Worm (Caenorhabditis elegans) whole organism, L4 larva: ENCODE data around the gene sto-6.
A peak's percentile ranks its signal among the peaks of the same experiment; 100 is the strongest.

Experiments used
- R02D3.7 ChIP-seq: fragments of 150-350 bp; sonication (generic microtip); optimal IDR thresholded peaks from 3 replicates; lab custom pipeline; 2014; ENCODE audit warnings: missing biosample characterization, missing genetic modification characterization
- T20F7.1 ChIP-seq: fragments of 200-800 bp; sonication (Bioruptor generic); optimal IDR thresholded peaks from 2 replicates; lab custom pipeline; 2018; ENCODE audit warnings: mild to moderate bottlenecking, missing genetic modification characterization, missing compliant biosample characterization
- Y48G9A.11 ChIP-seq: fragments of 200-800 bp; sonication (Bioruptor generic); IDR thresholded peaks from 2 replicates; pipeline ENCODE4 v1.3.6; 2022; ENCODE audit warnings: missing genetic modification reagents, missing genetic modification characterization, missing compliant biosample characterization
- ZK337.2 ChIP-seq: fragments of 200-800 bp; sonication (Bioruptor generic); IDR thresholded peaks from 2 replicates; pipeline ENCODE4 v1.3.6; 2022; ENCODE audit warnings: missing genetic modification reagents, missing genetic modification characterization, missing compliant biosample characterization
- ceh-20 ChIP-seq: fragments of 200-800 bp; sonication (Bioruptor generic); IDR thresholded peaks from 2 replicates; pipeline ENCODE4 v1.3.6; 2022; ENCODE audit warnings: missing genetic modification reagents, missing genetic modification characterization, missing compliant biosample characterization
- ceh-28 ChIP-seq: fragments of 150-350 bp; optimal IDR thresholded peaks from 2 replicates; lab custom pipeline; 2014; ENCODE audit warnings: missing biosample characterization, missing genetic modification reagents, missing genetic modification characterization
- ceh-62 ChIP-seq: sonication (generic microtip); optimal IDR thresholded peaks from 2 replicates; lab custom pipeline; 2017; ENCODE audit warnings: missing biosample characterization, missing genetic modification characterization
- ceh-82 ChIP-seq: sonication (generic microtip); optimal IDR thresholded peaks from 2 replicates; lab custom pipeline; 2017; ENCODE audit warnings: missing biosample characterization, missing genetic modification characterization
- daf-12 ChIP-seq: fragments of 150-350 bp; optimal IDR thresholded peaks from 2 replicates; lab custom pipeline; 2014; ENCODE audit warnings: missing biosample characterization, missing genetic modification reagents, missing genetic modification characterization
- daf-16 ChIP-seq, 3 experiments: sonication (generic microtip); optimal IDR thresholded peaks; 2 replicates each; lab custom pipeline; 2016 to 2017; ENCODE audit warnings: missing genetic modification characterization in 3 of 3, missing genetic modification reagents in 3 of 3, mild to moderate bottlenecking in 2 of 3, missing compliant biosample characterization in 2 of 3, missing biosample characterization in 1 of 3, moderate library complexity in 1 of 3
- daf-8 ChIP-seq: fragments of 200-800 bp; sonication (Bioruptor generic); IDR thresholded peaks from 2 replicates; pipeline ENCODE4 v1.3.6; 2022; ENCODE audit warnings: missing genetic modification characterization, missing compliant biosample characterization
- dmd-6 ChIP-seq: fragments of 200-800 bp; sonication (Bioruptor generic); IDR thresholded peaks from 2 replicates; pipeline ENCODE4 v1.3.6; 2022; ENCODE audit warnings: missing genetic modification reagents, missing genetic modification characterization, missing compliant biosample characterization
- dmd-8 ChIP-seq: fragments of 200-800 bp; sonication (Bioruptor generic); IDR thresholded peaks from 2 replicates; pipeline ENCODE4 v1.3.6; 2022; ENCODE audit warnings: missing genetic modification characterization, missing compliant biosample characterization
- dpl-1 ChIP-seq: fragments of 150-350 bp; optimal IDR thresholded peaks from 2 replicates; lab custom pipeline; 2014; ENCODE audit warnings: missing biosample characterization, missing genetic modification reagents, missing genetic modification characterization
- dve-1 ChIP-seq: sonication (generic microtip); optimal IDR thresholded peaks from 2 replicates; lab custom pipeline; 2017; ENCODE audit warnings: antibody characterized with exemption, mild to moderate bottlenecking, missing genetic modification characterization, missing compliant biosample characterization; ENCODE audit not compliant: insufficient read depth
- hif-1 ChIP-seq, 2 experiments: sonication (generic microtip); optimal IDR thresholded peaks; 2 replicates each; lab custom pipeline; 2016 to 2017; ENCODE audit warnings: missing compliant biosample characterization in 2 of 2, missing genetic modification characterization in 2 of 2, missing genetic modification reagents in 2 of 2, missing genotype in 2 of 2, mild to moderate bottlenecking in 1 of 2
- hlh-11 ChIP-seq: fragments of 200-800 bp; sonication (Bioruptor generic); optimal IDR thresholded peaks from 2 replicates; lab custom pipeline; 2018; ENCODE audit warnings: mild to moderate bottlenecking, missing genetic modification characterization, missing compliant biosample characterization
- hlh-30 ChIP-seq: sonication (generic microtip); optimal IDR thresholded peaks from 2 replicates; lab custom pipeline; 2017; ENCODE audit warnings: antibody characterized with exemption, mild to moderate bottlenecking, missing genetic modification characterization, missing compliant biosample characterization; ENCODE audit not compliant: insufficient read depth
- lin-38 ChIP-seq: fragments of 200-800 bp; sonication (Bioruptor generic); IDR thresholded peaks from 2 replicates; pipeline ENCODE4 v1.3.6; 2022; ENCODE audit warnings: missing genetic modification reagents, missing genetic modification characterization, missing compliant biosample characterization
- lin-39 ChIP-seq: fragments of 150-350 bp; optimal IDR thresholded peaks from 2 replicates; lab custom pipeline; 2014; ENCODE audit warnings: missing biosample characterization, missing genetic modification reagents, missing genetic modification characterization
- lsy-2 ChIP-seq, 2 experiments: fragments of 150-350 bp in 1 of 2; sonication (generic microtip) in 1 of 2; optimal IDR thresholded peaks; 2 replicates each; lab custom pipeline; 2014 to 2017; ENCODE audit warnings: missing biosample characterization in 2 of 2, missing genetic modification characterization in 2 of 2
- madf-9 ChIP-seq: fragments of 200-800 bp; sonication (Bioruptor generic); conservative IDR thresholded peaks from 2 replicates; pipeline ENCODE4 v1.3.6; 2022; ENCODE audit warnings: missing genetic modification reagents, missing genetic modification characterization, missing compliant biosample characterization
- mep-1 ChIP-seq: fragments of 150-350 bp; sonication (generic microtip); optimal IDR thresholded peaks from 3 replicates; lab custom pipeline; 2014; ENCODE audit warnings: missing biosample characterization, missing genetic modification characterization
- mxl-3 ChIP-seq: fragments of 200-800 bp; sonication (Bioruptor generic); optimal IDR thresholded peaks from 2 replicates; lab custom pipeline; 2018; ENCODE audit warnings: mild to moderate bottlenecking, missing genetic modification characterization, missing compliant biosample characterization
- nhr-11 ChIP-seq: fragments of 150-350 bp; optimal IDR thresholded peaks from 2 replicates; lab custom pipeline; 2014; ENCODE audit warnings: missing biosample characterization, missing genetic modification characterization
- nhr-28 ChIP-seq: fragments of 150-350 bp; optimal IDR thresholded peaks from 2 replicates; lab custom pipeline; 2014; ENCODE audit warnings: missing biosample characterization, missing genetic modification characterization
- nhr-48 ChIP-seq: sonication (generic microtip); optimal IDR thresholded peaks from 2 replicates; lab custom pipeline; 2016; ENCODE audit warnings: mild to moderate bottlenecking, missing genetic modification characterization, missing compliant biosample characterization
- nhr-6 ChIP-seq: fragments of 150-350 bp; optimal IDR thresholded peaks from 2 replicates; lab custom pipeline; 2014; ENCODE audit warnings: missing biosample characterization, missing genetic modification characterization
- php-3 ChIP-seq: fragments of 200-800 bp; sonication (Bioruptor generic); IDR thresholded peaks from 2 replicates; pipeline ENCODE4 v1.3.6; 2022; ENCODE audit warnings: missing genetic modification reagents, missing genetic modification characterization, missing compliant biosample characterization
- sdz-12 ChIP-seq: fragments of 200-800 bp; sonication (Bioruptor generic); optimal IDR thresholded peaks from 2 replicates; lab custom pipeline; 2018; ENCODE audit warnings: mild to moderate bottlenecking, missing genetic modification characterization, missing compliant biosample characterization
- set-16 ChIP-seq: fragments of 200-800 bp; sonication (Bioruptor generic); IDR thresholded peaks from 2 replicates; pipeline ENCODE4 v1.3.6; 2022; ENCODE audit warnings: missing genetic modification reagents, missing genetic modification characterization, missing compliant biosample characterization
- spr-3 ChIP-seq: fragments of 200-800 bp; sonication (Bioruptor generic); optimal IDR thresholded peaks from 2 replicates; lab custom pipeline; 2018; ENCODE audit warnings: mild to moderate bottlenecking, missing genetic modification characterization, missing compliant biosample characterization
- tag-97 ChIP-seq: fragments of 200-800 bp; sonication (Bioruptor generic); IDR thresholded peaks from 2 replicates; pipeline ENCODE4 v1.3.6; 2022; ENCODE audit warnings: missing genetic modification characterization, missing compliant biosample characterization
- tra-1 ChIP-seq: fragments of 200-800 bp; sonication (Bioruptor generic); IDR thresholded peaks from 2 replicates; pipeline ENCODE4 v1.3.6; 2022; ENCODE audit warnings: missing genetic modification reagents, missing genetic modification characterization, missing compliant biosample characterization
- unc-62 ChIP-seq, 3 experiments: fragments of 150-350 bp in 1 of 3; sonication (generic microtip); optimal IDR thresholded peaks in 2 of 3; peaks in 1 of 3; 1 replicate in 1 of 3; 2 replicates in 2 of 3; lab custom pipeline; 2014 to 2017; ENCODE audit warnings: missing biosample characterization in 3 of 3, missing genetic modification characterization in 3 of 3, missing genetic modification reagents in 3 of 3, missing genotype in 1 of 3
- zag-1 ChIP-seq: fragments of 150-350 bp; optimal IDR thresholded peaks from 2 replicates; lab custom pipeline; 2014; ENCODE audit warnings: missing biosample characterization, missing genetic modification characterization
- zfp-2 ChIP-seq: sonication (generic microtip); optimal IDR thresholded peaks from 2 replicates; lab custom pipeline; 2016; ENCODE audit warnings: mild to moderate bottlenecking, missing genetic modification characterization, missing compliant biosample characterization

The sto-6 gene

ce11 chrX:11675573-11675972 lies 43.4 kb downstream of the sto-6 start:
- TF ChIP-seq lsy-2 (tag; optimal IDR thresholded peaks at IDR 0.05; lab: Kevin White, UChicago) (no peak), lin-38 (GFP tag; lab: Robert Waterston, UW) (no peak), tag-97 (GFP tag; lab: Robert Waterston, UW) (no peak), T20F7.1 (no peak), Y48G9A.11 (no peak), dmd-8 (GFP tag; lab: Robert Waterston, UW) (no peak), dpl-1 (no peak), R02D3.7 (tag; lab: Kevin White, UChicago) (no peak), ceh-62 (tag; lab: Kevin White, UChicago) (no peak), ceh-20 (no peak), nhr-11 (tag; lab: Kevin White, UChicago) (no peak), ZK337.2 (no peak), nhr-28 (tag; lab: Kevin White, UChicago) (no peak), spr-3 (GFP tag; lab: Kevin White, UChicago) (no peak), zfp-2 (tag; lab: Kevin White, UChicago) (no peak), set-16 (GFP tag; lab: Robert Waterston, UW) (no peak), sdz-12 (GFP tag; lab: Kevin White, UChicago) (no peak), dmd-6 (GFP tag; lab: Robert Waterston, UW) (no peak), nhr-6 (tag; lab: Kevin White, UChicago) (no peak)

- TF ChIP-seq mxl-3 (GFP tag; lab: Kevin White, UChicago) (no peak), daf-8 (GFP tag; lab: Robert Waterston, UW) (no peak), hif-1 (tag; optimal IDR thresholded peaks at IDR 0.05; lab: Kevin White, UChicago) (peak in 1 of 2 experiments; percentile 18), php-3 (GFP tag; lab: Robert Waterston, UW) (no peak), hlh-11 (tag; lab: Kevin White, UChicago) (peak; percentile 49), zag-1 (tag; lab: Kevin White, UChicago) (no peak), daf-16 (GFP tag; optimal IDR thresholded peaks at IDR 0.05; lab: Kevin White, UChicago) (peak in 1 of 2 experiments; percentile 59), daf-16 (tag; optimal IDR thresholded peaks at IDR 0.05; lab: Kevin White, UChicago) (peak; percentile 87), nhr-48 (tag; lab: Kevin White, UChicago) (peak; percentile 29), dve-1 (tag; lab: Kevin White, UChicago) (peak; percentile 26), tag-97 (GFP tag; lab: Robert Waterston, UW) (no peak), dmd-6 (GFP tag; lab: Robert Waterston, UW) (peak; percentile 93), ceh-82 (tag; lab: Kevin White, UChicago) (no peak), tra-1 (GFP tag; lab: Robert Waterston, UW) (peak; percentile 67; the same call in 1 of the 2 replicates), madf-9 (GFP tag; lab: Robert Waterston, UW) (no peak), lin-39 (tag; lab: Kevin White, UChicago) (no peak), ceh-28 (no peak), hlh-30 (tag; lab: Kevin White, UChicago) (peak; percentile 33), mep-1 (no peak), unc-62 (GFP tag; optimal IDR thresholded peaks at IDR 0.05 in 1 of 2; lab: Kevin White, UChicago) (peak in 1 of 2 experiments; percentile 97), unc-62 (tag; optimal IDR thresholded peaks at IDR 0.05; lab: Kevin White, UChicago) (no peak), dpl-1 (no peak), daf-12 (tag; lab: Kevin White, UChicago) (no peak)
Observed at ce11 chrX:11679211-11679977, 47.2 kb downstream of the sto-6 start.
